Fruit fly (Drosophila melanogaster) whole organism, embryonic: ENCODE measurements around the gene Usp8.

Experiments used
- Abd-B ChIP-seq: fragments of 200-800 bp; sonication (Bioruptor generic); optimal IDR thresholded peaks from 2 replicates; lab custom pipeline; 2018; ENCODE audit warnings: missing biosample characterization, mild to moderate bottlenecking, missing genetic modification characterization, moderate library complexity
- Atf3 ChIP-seq: fragments of 200-800 bp; sonication (Bioruptor generic); optimal IDR thresholded peaks from 3 replicates; lab custom pipeline; 2016; ENCODE audit warnings: missing biosample characterization, missing genetic modification characterization
- B-H1 ChIP-seq: fragments of 200-800 bp; sonication (Bioruptor generic); IDR thresholded peaks from 3 replicates; pipeline ENCODE4 v1.3.6; 2022; ENCODE audit warnings: missing biosample characterization, missing genetic modification characterization
- CG10274 ChIP-seq: fragments of 200-800 bp; sonication (Bioruptor generic); optimal IDR thresholded peaks from 3 replicates; lab custom pipeline; 2017; ENCODE audit warnings: missing biosample characterization, mild to moderate bottlenecking, missing genetic modification characterization
- CG10366 ChIP-seq: fragments of 200-800 bp; sonication (Bioruptor generic); IDR thresholded peaks from 2 replicates; pipeline ENCODE4 v1.3.6; 2022; ENCODE audit warnings: missing biosample characterization, missing genetic modification characterization
- CG11696 ChIP-seq: fragments of 200-800 bp; sonication (Bioruptor generic); IDR thresholded peaks from 2 replicates; pipeline ENCODE4 v1.3.6; 2022; ENCODE audit warnings: missing biosample characterization, missing genetic modification characterization
- CG12071 ChIP-seq: fragments of 200-800 bp; sonication (Bioruptor generic); optimal IDR thresholded peaks from 3 replicates; lab custom pipeline; 2018; ENCODE audit warnings: missing biosample characterization, mild to moderate bottlenecking, missing genetic modification characterization
- CG12659 ChIP-seq: fragments of 200-800 bp; sonication (Bioruptor generic); optimal IDR thresholded peaks from 3 replicates; lab custom pipeline; 2017; ENCODE audit warnings: mild to moderate bottlenecking, missing biosample characterization, missing genetic modification reagents, missing genetic modification characterization
- CG13296 ChIP-seq: fragments of 200-800 bp; sonication (Bioruptor generic); optimal IDR thresholded peaks from 3 replicates; lab custom pipeline; 2018; ENCODE audit warnings: missing biosample characterization, mild to moderate bottlenecking, missing genetic modification characterization
- CG18619 ChIP-seq: fragments of 200-800 bp; sonication (Bioruptor generic); optimal IDR thresholded peaks from 3 replicates; lab custom pipeline; 2017; ENCODE audit warnings: missing biosample characterization, mild to moderate bottlenecking, missing genetic modification characterization
- CG2678 ChIP-seq: fragments of 200-800 bp; sonication (Bioruptor generic); optimal IDR thresholded peaks from 3 replicates; lab custom pipeline; 2019; ENCODE audit warnings: missing biosample characterization, mild to moderate bottlenecking, missing genetic modification characterization, moderate library complexity
- CG31224 ChIP-seq: fragments of 200-800 bp; sonication (Bioruptor generic); IDR thresholded peaks from 2 replicates; pipeline ENCODE4 v1.3.6; 2022; ENCODE audit warnings: missing biosample characterization, missing genetic modification characterization
- CG31365 ChIP-seq: fragments of 200-800 bp; sonication (Bioruptor generic); optimal IDR thresholded peaks from 2 replicates; lab custom pipeline; 2018; ENCODE audit warnings: missing biosample characterization, mild to moderate bottlenecking, missing genetic modification characterization
- CG3726 ChIP-seq: fragments of 200-800 bp; sonication (Bioruptor generic); IDR thresholded peaks from 3 replicates; pipeline ENCODE4, ENCODE4 v1.3.6; 2022; ENCODE audit warnings: missing biosample characterization, missing genetic modification characterization
- CG4360 ChIP-seq: fragments of 200-800 bp; sonication (Bioruptor generic); IDR thresholded peaks from 2 replicates; pipeline ENCODE4 v1.3.6; 2022; ENCODE audit warnings: missing biosample characterization, missing genetic modification characterization
- CG4424 ChIP-seq: fragments of 200-800 bp; sonication (Bioruptor generic); optimal IDR thresholded peaks from 3 replicates; lab custom pipeline; 2016; ENCODE audit warnings: missing biosample characterization, missing genetic modification characterization
- CG4854 ChIP-seq: fragments of 200-800 bp; sonication (Bioruptor generic); optimal IDR thresholded peaks from 2 replicates; lab custom pipeline; 2016; ENCODE audit warnings: missing biosample characterization, missing genetic modification characterization, inconsistent platforms
- CG8290 ChIP-seq, 3 experiments: fragments of 200-800 bp; sonication (Bioruptor generic); optimal IDR thresholded peaks; 2 replicates each; lab custom pipeline; 2016 to 2019; ENCODE audit warnings: missing biosample characterization in 3 of 3, missing genetic modification characterization in 3 of 3, mild to moderate bottlenecking in 2 of 3, moderate library complexity in 1 of 3
- CG9932 ChIP-seq: fragments of 200-800 bp; sonication (Bioruptor generic); IDR thresholded peaks from 2 replicates; pipeline ENCODE4 v1.3.6; 2022; ENCODE audit warnings: missing biosample characterization, missing genetic modification characterization
- CHES-1-like ChIP-seq: fragments of 200-800 bp; sonication (Bioruptor generic); optimal IDR thresholded peaks from 2 replicates; lab custom pipeline; 2016; ENCODE audit warnings: missing biosample characterization, missing genetic modification characterization
- CTCF ChIP-seq: fragments of 200-800 bp; sonication (Bioruptor generic); optimal IDR thresholded peaks from 2 replicates; lab custom pipeline; 2017; ENCODE audit warnings: missing biosample characterization, mild to moderate bottlenecking, missing genetic modification characterization, moderate library complexity
- D ChIP-seq, 2 experiments: fragments of 200-800 bp in 1 of 2; fragments of >200 bp in 1 of 2; sonication (Bioruptor generic) in 1 of 2; optimal IDR thresholded peaks; 2 replicates in 1 of 2; 3 replicates in 1 of 2; lab custom pipeline; 2017; ENCODE audit warnings: mild to moderate bottlenecking in 1 of 2, missing biosample characterization in 1 of 2, missing genetic modification characterization in 1 of 2, missing genetic modification reagents in 1 of 2
- Eip74EF ChIP-seq, 2 experiments: fragments of 200-800 bp in 1 of 2; fragments of >200 bp in 1 of 2; sonication (Bioruptor generic) in 1 of 2; optimal IDR thresholded peaks; 2 replicates each; lab custom pipeline; 2017 to 2019; ENCODE audit warnings: missing biosample characterization in 2 of 2, missing genetic modification characterization in 2 of 2, mild to moderate bottlenecking in 1 of 2, moderate library complexity in 1 of 2
- Ets65A ChIP-seq: fragments of 200-800 bp; sonication (Bioruptor generic); peaks from one replicate; lab custom pipeline; 2016; ENCODE audit warnings: missing biosample characterization, missing genetic modification characterization
- Ets97D ChIP-seq: fragments of 200-800 bp; sonication (Bioruptor generic); optimal IDR thresholded peaks from 3 replicates; lab custom pipeline; 2016; ENCODE audit warnings: missing biosample characterization, missing genetic modification characterization
- Hmx ChIP-seq: fragments of 200-800 bp; sonication (Bioruptor generic); optimal IDR thresholded peaks from 2 replicates; lab custom pipeline; 2016; ENCODE audit warnings: missing biosample characterization, missing genetic modification characterization
- Oaz ChIP-seq: fragments of 200-800 bp; sonication (Bioruptor generic); IDR thresholded peaks from 2 replicates; pipeline ENCODE4 v1.3.6; 2022; ENCODE audit warnings: missing biosample characterization, missing genetic modification characterization
- Oli ChIP-seq: fragments of 200-800 bp; sonication (Bioruptor generic); optimal IDR thresholded peaks from 2 replicates; lab custom pipeline; 2018; ENCODE audit warnings: missing biosample characterization, mild to moderate bottlenecking, missing genetic modification characterization, moderate library complexity
- Optix ChIP-seq: fragments of 200-800 bp; sonication (Bioruptor generic); IDR thresholded peaks from 3 replicates; pipeline ENCODE4 v1.3.6; 2022; ENCODE audit warnings: missing biosample characterization, missing genetic modification characterization
- PHDP ChIP-seq: fragments of 200-800 bp; sonication (Bioruptor generic); optimal IDR thresholded peaks from 3 replicates; lab custom pipeline; 2018; ENCODE audit warnings: missing biosample characterization, mild to moderate bottlenecking, missing genetic modification characterization, moderate library complexity
- Side ChIP-seq: fragments of 200-800 bp; sonication (Bioruptor generic); optimal IDR thresholded peaks from 2 replicates; lab custom pipeline; 2016; ENCODE audit warnings: missing biosample characterization, missing genetic modification characterization
- cad ChIP-seq: fragments of >200 bp; optimal IDR thresholded peaks from 2 replicates; lab custom pipeline; 2017; ENCODE audit warnings: missing biosample characterization, missing genetic modification characterization
- dm ChIP-seq: fragments of 200-800 bp; sonication (Bioruptor generic); optimal IDR thresholded peaks from 3 replicates; lab custom pipeline; 2016; ENCODE audit warnings: missing biosample characterization, missing genetic modification characterization
- fd64A ChIP-seq: fragments of 200-800 bp; sonication (Bioruptor generic); optimal IDR thresholded peaks from 3 replicates; lab custom pipeline; 2018; ENCODE audit warnings: missing biosample characterization, mild to moderate bottlenecking, missing genetic modification characterization
- gcm ChIP-seq: fragments of 200-800 bp; sonication (Bioruptor generic); optimal IDR thresholded peaks from 2 replicates; lab custom pipeline; 2019; ENCODE audit warnings: missing biosample characterization, mild to moderate bottlenecking, missing genetic modification characterization, moderate library complexity
- gem ChIP-seq: fragments of 200-800 bp; sonication (Bioruptor generic); optimal IDR thresholded peaks from 2 replicates; lab custom pipeline; 2019; ENCODE audit warnings: missing biosample characterization, mild to moderate bottlenecking, missing genetic modification characterization, moderate library complexity
- h ChIP-seq: fragments of >200 bp; optimal IDR thresholded peaks from 2 replicates; lab custom pipeline; 2017
- kni ChIP-seq: fragments of 200-800 bp; sonication (Bioruptor generic); optimal IDR thresholded peaks from 3 replicates; lab custom pipeline; 2017; ENCODE audit warnings: mild to moderate bottlenecking, missing biosample characterization, missing genetic modification reagents, missing genetic modification characterization
- odd ChIP-seq: fragments of 200-800 bp; sonication (Bioruptor generic); optimal IDR thresholded peaks from 2 replicates; lab custom pipeline; 2017; ENCODE audit warnings: missing biosample characterization, mild to moderate bottlenecking, missing genetic modification characterization
- psq ChIP-seq: fragments of 200-800 bp; sonication (Bioruptor generic); optimal IDR thresholded peaks from 2 replicates; lab custom pipeline; 2017; ENCODE audit warnings: missing biosample characterization, missing genetic modification characterization
- scrt ChIP-seq: fragments of 200-800 bp; sonication (Bioruptor generic); optimal IDR thresholded peaks from 2 replicates; lab custom pipeline; 2018; ENCODE audit warnings: missing biosample characterization, mild to moderate bottlenecking, missing genetic modification characterization, moderate library complexity
- slbo ChIP-seq: fragments of 200-800 bp; sonication (Bioruptor generic); IDR thresholded peaks from 2 replicates; pipeline ENCODE4 v1.3.6; 2022; ENCODE audit warnings: missing biosample characterization, missing genetic modification characterization
- sna ChIP-seq: fragments of 200-800 bp; sonication (Bioruptor generic); IDR thresholded peaks from 2 replicates; pipeline ENCODE4 v1.3.6; 2022; ENCODE audit warnings: missing biosample characterization, missing genetic modification characterization; ENCODE audit not compliant: partially characterized antibody
- so ChIP-seq: fragments of 200-800 bp; sonication (Bioruptor generic); IDR thresholded peaks from 3 replicates; pipeline ENCODE4 v1.3.6; 2022; ENCODE audit warnings: missing biosample characterization, missing genetic modification characterization
- sob ChIP-seq: fragments of 200-800 bp; sonication (Bioruptor generic); IDR thresholded peaks from 2 replicates; pipeline ENCODE4 v1.3.6; 2022; ENCODE audit warnings: missing biosample characterization, missing genetic modification characterization
- sqz ChIP-seq: fragments of 200-800 bp; sonication (Bioruptor generic); optimal IDR thresholded peaks from 3 replicates; lab custom pipeline; 2018; ENCODE audit warnings: missing biosample characterization, mild to moderate bottlenecking, missing genetic modification characterization
- ssp ChIP-seq: fragments of 200-800 bp; sonication (Bioruptor generic); IDR thresholded peaks from 2 replicates; pipeline ENCODE4 v1.3.6; 2022; ENCODE audit warnings: missing biosample characterization, missing genetic modification characterization
- tgo ChIP-seq: fragments of 200-800 bp; sonication (Bioruptor generic); IDR thresholded peaks from 3 replicates; pipeline ENCODE4 v1.3.6; 2022; ENCODE audit warnings: missing biosample characterization, missing genetic modification characterization
- unpg ChIP-seq: fragments of 200-800 bp; sonication (Bioruptor generic); optimal IDR thresholded peaks from 3 replicates; lab custom pipeline; 2018; ENCODE audit warnings: missing biosample characterization, mild to moderate bottlenecking, missing genetic modification characterization, moderate library complexity

Gene Usp8

DNA sequence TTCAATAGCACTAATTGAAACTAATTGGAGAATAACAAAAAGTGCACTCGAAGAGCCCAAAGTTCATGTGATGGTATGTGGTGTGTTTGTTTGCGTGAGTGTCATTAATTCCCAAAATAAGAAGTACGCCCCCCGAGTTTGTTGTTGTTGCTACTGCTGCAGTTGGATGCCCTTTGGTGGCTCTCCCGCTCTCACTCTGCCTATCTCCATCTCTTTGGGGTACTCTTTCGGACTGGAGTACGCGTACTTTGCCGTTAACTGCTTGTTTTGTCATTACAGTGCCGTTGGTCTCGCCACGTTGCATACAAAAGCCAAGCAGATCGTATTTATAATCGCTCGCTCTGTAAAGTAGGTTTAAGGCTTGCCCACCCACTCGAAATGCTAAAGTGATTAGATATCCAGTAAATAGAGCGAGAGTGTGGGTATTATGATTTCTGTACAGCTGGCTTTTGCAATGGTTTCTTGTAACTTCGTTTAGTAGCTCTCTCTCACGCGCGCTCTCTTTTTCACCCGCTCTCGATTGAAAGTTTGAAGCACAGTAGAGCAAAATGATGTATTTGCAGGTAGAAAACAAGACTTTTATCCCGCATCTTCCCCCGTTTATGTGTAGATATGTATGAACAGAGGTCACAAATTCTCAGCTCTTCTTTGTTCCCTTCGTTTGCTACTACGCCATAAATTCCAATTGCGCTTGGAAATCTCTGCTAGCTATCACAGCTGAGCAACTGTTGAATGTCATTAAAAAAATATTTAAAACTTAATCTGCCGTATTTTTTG is 21.9 kb upstream of the Usp8 start (continued):
- TF ChIP-seq Abd-B (GFP tag; lab: Kevin White, UChicago) (peak; percentile 39), Oli (tag; lab: Kevin White, UChicago) (peak; percentile 67), CG13296 (no peak), sna (GFP tag; lab: Robert Waterston, UW) (no peak), gem (tag; lab: Kevin White, UChicago) (peak; percentile 69), Optix (GFP tag; lab: Robert Waterston, UW) (0 out of 3 replicates have a peak, but pooled peaks have one; percentile 38), Hmx (GFP tag; lab: Kevin White, UChicago) (no peak), sqz (GFP tag; lab: Kevin White, UChicago) (peak; percentile 56), CG10274 (peak; percentile 11), CG12659 (GFP tag; lab: Kevin White, UChicago) (peak; percentile 45), odd (peak; percentile 14), so (GFP tag; lab: Robert Waterston, UW) (peak; percentile 51; the same call in 1 of the 3 replicates), gcm (GFP tag; lab: Kevin White, UChicago) (peak; percentile 55), CHES-1-like (GFP tag; lab: Kevin White, UChicago) (no peak), CG31224 (GFP tag; lab: Robert Waterston, UW) (peak; percentile 36; the same call in 1 of the 2 replicates), sob (GFP tag; lab: Robert Waterston, UW) (no peak), CG10366 (GFP tag; lab: Robert Waterston, UW) (peak; percentile 15; the same call in 1 of the 2 replicates), CG3726 (GFP tag; lab: Robert Waterston, UW) (no peak), CG12071 (GFP tag; lab: Kevin White, UChicago) (no peak), Eip74EF (GFP tag; optimal IDR thresholded peaks at IDR 0.05; lab: Kevin White, UChicago) (peak; percentile 31 to 41), dm (no peak), fd64A (no peak), Side (GFP tag; lab: Kevin White, UChicago) (no peak), Oaz (no peak), Ets65A (GFP tag; lab: Kevin White, UChicago) (peak; percentile 93), CTCF (peak; percentile 15), ssp (GFP tag; lab: Robert Waterston, UW) (no peak), CG18619 (GFP tag; lab: Kevin White, UChicago) (no peak), PHDP (tag; lab: Kevin White, UChicago) (peak; percentile 61), slbo (GFP tag; lab: Robert Waterston, UW) (0 out of 2 replicates have a peak, but pooled peaks have one; percentile 18), scrt (GFP tag; lab: Kevin White, UChicago) (peak; percentile 61), CG9932 (GFP tag; lab: Robert Waterston, UW) (0 out of 2 replicates have a peak, but pooled peaks have one; percentile 17), cad (GFP tag; lab: Kevin White, UChicago) (no peak), D (optimal IDR thresholded peaks at IDR 0.05; lab: Kevin White, UChicago) (no peak), D (GFP tag; optimal IDR thresholded peaks at IDR 0.05; lab: Kevin White, UChicago) (peak; percentile 5), unpg (GFP tag; lab: Kevin White, UChicago) (peak; percentile 24), CG31365 (tag; lab: Kevin White, UChicago) (peak; percentile 79), CG8290 (GFP tag; optimal IDR thresholded peaks at IDR 0.05; lab: Kevin White, UChicago) (peak; percentile 50), CG8290 (tag; optimal IDR thresholded peaks at IDR 0.05; lab: Kevin White, UChicago) (no peak), Atf3 (GFP tag; lab: Kevin White, UChicago) (no peak), h (lab: Kevin White, UChicago) (no peak), CG4854 (GFP tag; lab: Kevin White, UChicago) (no peak), CG4360 (GFP tag; lab: Robert Waterston, UW) (peak; percentile 88), CG2678 (tag; lab: Kevin White, UChicago) (peak; percentile 63), tgo (peak; percentile 24; the same call in 1 of the 3 replicates), CG11696 (GFP tag; lab: Robert Waterston, UW) (no peak), kni (GFP tag; lab: Kevin White, UChicago) (peak; percentile 73), B-H1 (GFP tag; lab: Robert Waterston, UW) (no peak), Ets97D (no peak), psq (GFP tag; lab: Kevin White, UChicago) (no peak), CG4424 (GFP tag; lab: Kevin White, UChicago) (peak; percentile 39)
